Worm (Caenorhabditis elegans): ENCODE results near the gene dct-6.

DNA sequence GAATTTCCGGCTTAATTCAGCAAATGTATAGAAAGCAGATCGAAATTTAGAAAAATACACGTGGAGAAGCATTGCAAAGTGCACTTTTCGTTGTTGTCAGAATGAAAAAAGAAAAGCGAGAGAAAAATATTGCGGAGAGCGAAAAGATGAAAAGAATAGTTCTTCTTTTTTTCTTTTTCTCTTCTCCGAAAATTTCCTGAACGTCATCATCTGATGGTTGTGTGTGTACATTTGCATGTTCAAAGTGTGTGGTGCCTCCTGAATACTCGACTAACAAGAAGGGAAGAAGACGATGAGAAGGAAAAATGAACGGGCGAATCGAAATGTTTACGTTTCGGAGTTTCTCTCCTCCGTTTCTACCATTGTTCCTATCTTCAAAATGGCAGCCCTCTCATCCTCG, 23.9 kb downstream of the dct-6 start:
- TF ChIP-seq ama-1 (optimal IDR thresholded peaks at IDR 0.05): no peak
- TF ChIP-seq nhr-12 (tag; optimal IDR thresholded peaks at IDR 0.05): no peak
- no peak for TF ChIP-seq aly-2 (tag; optimal IDR thresholded peaks at IDR 0.05)
- no peak for TF ChIP-seq nhr-237 (tag; optimal IDR thresholded peaks at IDR 0.05)
- no peak for TF ChIP-seq alr-1 (tag; optimal IDR thresholded peaks at IDR 0.05)
- TF ChIP-seq nhr-11 (tag; optimal IDR thresholded peaks at IDR 0.05): no peak
- TF ChIP-seq unc-62 (GFP tag; optimal IDR thresholded peaks at IDR 0.05): no peak
- no peak for TF ChIP-seq nhr-25 (tag; optimal IDR thresholded peaks at IDR 0.05)
- TF ChIP-seq mab-5 (tag; optimal IDR thresholded peaks at IDR 0.05): no peak
- TF ChIP-seq snpc-4 (tag; optimal IDR thresholded peaks at IDR 0.05): no peak
- TF ChIP-seq mdl-1 (tag; optimal IDR thresholded peaks at IDR 0.05): no peak

Measured in whole organism, L2 larva.